Fruit fly (Drosophila melanogaster) whole organism, embryonic: Measurements from ENCODE around the gene CG10019.

Experiments used
- Ada2b ChIP-seq: fragments of 200-800 bp; sonication (Bioruptor generic); IDR thresholded peaks from 2 replicates; pipeline ENCODE4 v1.3.6; 2022; ENCODE audit warnings: missing biosample characterization, missing genetic modification characterization
- Asciz ChIP-seq: fragments of 200-800 bp; sonication (Bioruptor generic); optimal IDR thresholded peaks from 2 replicates; lab custom pipeline; 2017; ENCODE audit warnings: missing biosample characterization, mild to moderate bottlenecking, missing genetic modification characterization, missing genetic modification reagents
- Blimp-1 ChIP-seq: fragments of 200-800 bp; sonication (Bioruptor generic); optimal IDR thresholded peaks from 3 replicates; lab custom pipeline; 2018; ENCODE audit warnings: missing biosample characterization, missing genetic modification characterization, mild to moderate bottlenecking, moderate library complexity, missing genetic modification reagents
- CG10543 ChIP-seq: fragments of 200-800 bp; sonication (Bioruptor generic); optimal IDR thresholded peaks from 3 replicates; lab custom pipeline; 2017; ENCODE audit warnings: missing biosample characterization, mild to moderate bottlenecking, missing genetic modification characterization, moderate library complexity
- CG10565 ChIP-seq: fragments of 200-800 bp; sonication (Bioruptor generic); optimal IDR thresholded peaks from 3 replicates; lab custom pipeline; 2016; ENCODE audit warnings: missing biosample characterization, mild to moderate bottlenecking, missing genetic modification characterization
- CG12104 ChIP-seq: fragments of 200-800 bp; sonication (Bioruptor generic); optimal IDR thresholded peaks from 3 replicates; lab custom pipeline; 2016; ENCODE audit warnings: missing biosample characterization, missing genetic modification characterization
- CG1233 ChIP-seq: fragments of 200-800 bp; sonication (Bioruptor generic); optimal IDR thresholded peaks from 4 replicates; lab custom pipeline; 2018; ENCODE audit warnings: missing biosample characterization, mild to moderate bottlenecking, missing genetic modification characterization
- CG14014 ChIP-seq: fragments of 200-800 bp; sonication (Bioruptor generic); IDR thresholded peaks from 2 replicates; pipeline ENCODE4 v1.3.6; 2022; ENCODE audit warnings: missing biosample characterization, missing genetic modification characterization
- CG14441 ChIP-seq: fragments of 200-800 bp; sonication (Bioruptor generic); IDR thresholded peaks from 2 replicates; pipeline ENCODE4 v1.3.6; 2022; ENCODE audit warnings: missing biosample characterization, missing genetic modification characterization
- CG15514 ChIP-seq: fragments of 200-800 bp; sonication (Bioruptor generic); optimal IDR thresholded peaks from 3 replicates; lab custom pipeline; 2017; ENCODE audit warnings: missing biosample characterization, missing genetic modification characterization, mild to moderate bottlenecking, moderate library complexity, missing genetic modification reagents
- CG1603 ChIP-seq: fragments of 200-800 bp; sonication (Bioruptor generic); optimal IDR thresholded peaks from 2 replicates; lab custom pipeline; 2019; ENCODE audit warnings: missing biosample characterization, mild to moderate bottlenecking, missing genetic modification characterization, moderate library complexity
- CG17912 ChIP-seq: fragments of 200-800 bp; sonication (Bioruptor generic); optimal IDR thresholded peaks from 2 replicates; lab custom pipeline; 2018; ENCODE audit warnings: missing biosample characterization, mild to moderate bottlenecking, missing genetic modification characterization
- CG1832 ChIP-seq: fragments of 200-800 bp; sonication (Bioruptor generic); optimal IDR thresholded peaks from 2 replicates; lab custom pipeline; 2017; ENCODE audit warnings: missing biosample characterization, mild to moderate bottlenecking, missing genetic modification characterization, inconsistent platforms
- CG18599 ChIP-seq: fragments of 200-800 bp; sonication (Bioruptor generic); optimal IDR thresholded peaks from 3 replicates; lab custom pipeline; 2017; ENCODE audit warnings: missing biosample characterization, missing genetic modification characterization, mild to moderate bottlenecking, moderate library complexity, missing genetic modification reagents
- CG31365 ChIP-seq: fragments of 200-800 bp; sonication (Bioruptor generic); optimal IDR thresholded peaks from 2 replicates; lab custom pipeline; 2018; ENCODE audit warnings: missing biosample characterization, mild to moderate bottlenecking, missing genetic modification characterization
- CG3407 ChIP-seq: fragments of 200-800 bp; sonication (Bioruptor generic); optimal IDR thresholded peaks from 2 replicates; lab custom pipeline; 2018; ENCODE audit warnings: missing biosample characterization, mild to moderate bottlenecking, missing genetic modification characterization
- CG34422 ChIP-seq: fragments of 200-800 bp; sonication (Bioruptor generic); IDR thresholded peaks from 3 replicates; pipeline ENCODE4 v1.3.6; 2022; ENCODE audit warnings: missing biosample characterization, missing genetic modification characterization
- CG4424 ChIP-seq: fragments of 200-800 bp; sonication (Bioruptor generic); optimal IDR thresholded peaks from 3 replicates; lab custom pipeline; 2016; ENCODE audit warnings: missing biosample characterization, missing genetic modification characterization
- CG4730 ChIP-seq: fragments of 200-800 bp; sonication (Bioruptor generic); IDR thresholded peaks from 2 replicates; pipeline ENCODE4 v1.3.6; 2022; ENCODE audit warnings: missing biosample characterization, missing genetic modification characterization
- CG6683 ChIP-seq: fragments of 200-800 bp; sonication (Bioruptor generic); optimal IDR thresholded peaks from 2 replicates; lab custom pipeline; 2017; ENCODE audit warnings: missing biosample characterization, mild to moderate bottlenecking, missing genetic modification characterization, missing genetic modification reagents
- CG7963 ChIP-seq: fragments of 200-800 bp; sonication (Bioruptor generic); IDR thresholded peaks from 3 replicates; pipeline ENCODE4 v1.3.6; 2022; ENCODE audit warnings: missing biosample characterization, missing genetic modification characterization; ENCODE audit not compliant: partially characterized antibody
- CG9876 ChIP-seq: fragments of 200-800 bp; sonication (Bioruptor generic); optimal IDR thresholded peaks from 2 replicates; lab custom pipeline; 2016; ENCODE audit warnings: missing biosample characterization, missing genetic modification characterization
- Dll ChIP-seq: fragments of 200-800 bp; sonication (Bioruptor generic); IDR thresholded peaks from 4 replicates; pipeline ENCODE4 v1.3.6; 2022; ENCODE audit warnings: missing biosample characterization, missing genetic modification characterization; ENCODE audit not compliant: partially characterized antibody
- Hr3 ChIP-seq: fragments of 200-800 bp; sonication (Bioruptor generic); optimal IDR thresholded peaks from 3 replicates; lab custom pipeline; 2016; ENCODE audit warnings: missing biosample characterization, missing genetic modification characterization
- NFAT ChIP-seq: fragments of 200-800 bp; sonication (Bioruptor generic); IDR thresholded peaks from 2 replicates; pipeline ENCODE4 v1.3.6; 2022; ENCODE audit warnings: missing biosample characterization, missing genetic modification characterization
- Ptx1 ChIP-seq: fragments of 200-800 bp; sonication (Bioruptor generic); IDR thresholded peaks from 2 replicates; pipeline ENCODE4 v1.3.6; 2022; ENCODE audit warnings: missing biosample characterization, missing genetic modification characterization
- Side ChIP-seq: fragments of 200-800 bp; sonication (Bioruptor generic); optimal IDR thresholded peaks from 2 replicates; lab custom pipeline; 2016; ENCODE audit warnings: missing biosample characterization, missing genetic modification characterization
- Taf1 ChIP-seq: fragments of 200-800 bp; sonication (Bioruptor generic); IDR thresholded peaks from 2 replicates; pipeline ENCODE4 v1.3.6; 2022; ENCODE audit warnings: missing biosample characterization, missing genetic modification characterization
- YL-1 ChIP-seq: fragments of 200-800 bp; sonication (Bioruptor generic); optimal IDR thresholded peaks from 3 replicates; lab custom pipeline; 2017; ENCODE audit warnings: missing biosample characterization, mild to moderate bottlenecking, missing genetic modification characterization
- ash1 ChIP-seq: fragments of 200-800 bp; sonication (Bioruptor generic); optimal IDR thresholded peaks from 2 replicates; lab custom pipeline; 2018; ENCODE audit warnings: missing biosample characterization, mild to moderate bottlenecking, missing genetic modification characterization
- br ChIP-seq: fragments of >200 bp; optimal IDR thresholded peaks from 2 replicates; lab custom pipeline; 2017
- crol ChIP-seq: fragments of 200-800 bp; sonication (Bioruptor generic); IDR thresholded peaks from 2 replicates; pipeline ENCODE4 v1.3.6; 2022; ENCODE audit warnings: missing biosample characterization, missing genetic modification characterization
- dan ChIP-seq: fragments of 200-800 bp; sonication (Bioruptor generic); IDR thresholded peaks from 2 replicates; pipeline ENCODE4 v1.3.6; 2022; ENCODE audit warnings: missing biosample characterization, missing genetic modification characterization
- esg ChIP-seq: fragments of 200-800 bp; sonication (Bioruptor generic); conservative IDR thresholded peaks from 2 replicates; pipeline ENCODE4 v1.3.6; 2022; ENCODE audit warnings: missing biosample characterization, missing genetic modification characterization
- eve ChIP-seq, 2 experiments: fragments of >200 bp; optimal IDR thresholded peaks; 2 replicates each; lab custom pipeline; 2017; ENCODE audit warnings: missing biosample characterization in 2 of 2, missing genetic modification characterization in 2 of 2
- exex ChIP-seq: fragments of 200-800 bp; sonication (Bioruptor generic); optimal IDR thresholded peaks from 4 replicates; lab custom pipeline; 2018; ENCODE audit warnings: missing biosample characterization, mild to moderate bottlenecking, missing genetic modification characterization, moderate library complexity
- fru ChIP-seq: fragments of >200 bp; optimal IDR thresholded peaks from 2 replicates; lab custom pipeline; 2017
- gsb ChIP-seq: fragments of 200-800 bp; sonication (Bioruptor generic); IDR thresholded peaks from 2 replicates; pipeline ENCODE4 v1.3.6; 2022; ENCODE audit warnings: missing biosample characterization, missing genetic modification characterization
- hbn ChIP-seq: fragments of 200-800 bp; sonication (Bioruptor generic); IDR thresholded peaks from 2 replicates; pipeline ENCODE4 v1.3.6; 2022; ENCODE audit warnings: missing biosample characterization, missing genetic modification characterization; ENCODE audit not compliant: partially characterized antibody
- ind ChIP-seq: fragments of 200-800 bp; sonication (Bioruptor generic); optimal IDR thresholded peaks from 3 replicates; lab custom pipeline; 2016; ENCODE audit warnings: missing biosample characterization, missing genetic modification characterization
- jumu ChIP-seq: fragments of 200-800 bp; sonication (Bioruptor generic); optimal IDR thresholded peaks from 3 replicates; lab custom pipeline; 2016; ENCODE audit warnings: missing biosample characterization, missing genetic modification characterization
- maf-S ChIP-seq: fragments of 200-800 bp; sonication (Bioruptor generic); optimal IDR thresholded peaks from 2 replicates; lab custom pipeline; 2016; ENCODE audit warnings: missing biosample characterization, missing genetic modification characterization
- mirr ChIP-seq: fragments of 200-800 bp; sonication (Bioruptor generic); optimal IDR thresholded peaks from 3 replicates; lab custom pipeline; 2018; ENCODE audit warnings: missing biosample characterization, mild to moderate bottlenecking, missing genetic modification characterization
- mld ChIP-seq: fragments of 200-800 bp; sonication (Bioruptor generic); IDR thresholded peaks from 3 replicates; pipeline ENCODE4 v1.3.6; 2022; ENCODE audit warnings: missing biosample characterization, missing genetic modification characterization; ENCODE audit not compliant: partially characterized antibody
- psq ChIP-seq: fragments of 200-800 bp; sonication (Bioruptor generic); optimal IDR thresholded peaks from 2 replicates; lab custom pipeline; 2017; ENCODE audit warnings: missing biosample characterization, missing genetic modification characterization
- run ChIP-seq: fragments of 200-800 bp; sonication (Bioruptor generic); optimal IDR thresholded peaks from 3 replicates; lab custom pipeline; 2018; ENCODE audit warnings: missing biosample characterization, mild to moderate bottlenecking, missing genetic modification characterization
- sc ChIP-seq, 3 experiments: fragments of >200 bp in 2 of 3; fragments of 200-800 bp in 1 of 3; sonication (Bioruptor generic) in 1 of 3; optimal IDR thresholded peaks; 2 replicates in 2 of 3; 3 replicates in 1 of 3; lab custom pipeline; 2017; ENCODE audit warnings: mild to moderate bottlenecking in 1 of 3, missing biosample characterization in 1 of 3, missing genetic modification characterization in 1 of 3, missing genetic modification reagents in 1 of 3
- so ChIP-seq: fragments of 200-800 bp; sonication (Bioruptor generic); IDR thresholded peaks from 3 replicates; pipeline ENCODE4 v1.3.6; 2022; ENCODE audit warnings: missing biosample characterization, missing genetic modification characterization
- tgo ChIP-seq: fragments of 200-800 bp; sonication (Bioruptor generic); IDR thresholded peaks from 3 replicates; pipeline ENCODE4 v1.3.6; 2022; ENCODE audit warnings: missing biosample characterization, missing genetic modification characterization
- ttk ChIP-seq: fragments of 200-800 bp; sonication (Bioruptor generic); IDR thresholded peaks from 2 replicates; pipeline ENCODE4 v2.1.2; 2022; ENCODE audit warnings: missing biosample characterization, missing genetic modification characterization
- unpg ChIP-seq: fragments of 200-800 bp; sonication (Bioruptor generic); optimal IDR thresholded peaks from 3 replicates; lab custom pipeline; 2018; ENCODE audit warnings: missing biosample characterization, mild to moderate bottlenecking, missing genetic modification characterization, moderate library complexity

CG10019 gene

DNA sequence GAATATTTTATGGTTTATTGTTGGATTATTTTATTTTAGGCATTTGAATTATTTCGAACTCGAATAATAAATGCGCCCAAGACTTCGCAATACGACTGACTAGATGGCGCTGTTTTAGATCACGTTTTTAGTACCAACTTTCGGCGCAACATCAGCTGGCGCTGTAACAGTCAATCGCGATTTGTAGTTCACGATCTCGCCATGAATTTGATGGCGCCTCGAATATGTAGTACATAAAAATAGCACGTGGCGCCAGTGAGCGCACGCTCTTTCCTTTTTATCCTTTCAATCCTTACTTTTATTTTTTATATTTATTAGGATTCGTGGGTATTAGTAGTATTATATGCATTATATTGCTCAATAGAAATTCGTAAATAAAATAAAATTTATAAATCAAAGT is 56.0 kb downstream of the CG10019 start (continued):
- TF ChIP-seq CG15514 (GFP tag; lab: Kevin White, UChicago) (peak; percentile 0), CG1233 (GFP tag; lab: Kevin White, UChicago) (peak; percentile 68), CG7963 (no peak), CG10565 (GFP tag; lab: Kevin White, UChicago) (no peak), CG4730 (GFP tag; lab: Robert Waterston, UW) (peak; percentile 82), exex (tag; lab: Kevin White, UChicago) (no peak), CG14014 (GFP tag; lab: Robert Waterston, UW) (peak; percentile 82), mld (no peak), CG12104 (GFP tag; lab: Kevin White, UChicago) (peak; percentile 15), ttk (GFP tag; lab: Robert Waterston, UW) (peak; percentile 71; the same call in 1 of the 2 replicates), CG17912 (peak; percentile 89), CG9876 (GFP tag; lab: Kevin White, UChicago) (peak; percentile 79), fru (lab: Kevin White, UChicago) (no peak), Blimp-1 (GFP tag; lab: Kevin White, UChicago) (peak; percentile 33), Ptx1 (GFP tag; lab: Robert Waterston, UW) (peak; percentile 91), CG18599 (GFP tag; lab: Kevin White, UChicago) (peak; percentile 29), CG6683 (GFP tag; lab: Kevin White, UChicago) (no peak), so (peak; percentile 26; the same call in 1 of the 3 replicates), mirr (peak; percentile 31), CG34422 (GFP tag; lab: Robert Waterston, UW) (peak; percentile 83), jumu (GFP tag; lab: Kevin White, UChicago) (peak; percentile 57), CG4424 (peak; percentile 65), ash1 (GFP tag; lab: Kevin White, UChicago) (no peak), Dll (GFP tag; lab: Robert Waterston, UW) (no peak), sc (optimal IDR thresholded peaks at IDR 0.05; lab: Kevin White, UChicago) (no peak), sc (GFP tag; optimal IDR thresholded peaks at IDR 0.05; lab: Kevin White, UChicago) (peak; percentile 68), esg (no peak; the same call in 1 of the 2 replicates), dan (GFP tag; lab: Robert Waterston, UW) (no peak), maf-S (GFP tag; lab: Kevin White, UChicago) (peak; percentile 70), unpg (GFP tag; lab: Kevin White, UChicago) (peak; percentile 52), CG14441 (GFP tag; lab: Robert Waterston, UW) (peak; percentile 78), Hr3 (GFP tag; lab: Kevin White, UChicago) (peak; percentile 80), NFAT (GFP tag; lab: Robert Waterston, UW) (peak; percentile 93), eve (GFP tag; optimal IDR thresholded peaks at IDR 0.05; lab: Kevin White, UChicago) (no peak), Side (GFP tag; lab: Kevin White, UChicago) (peak; percentile 32), Asciz (GFP tag; lab: Kevin White, UChicago) (no peak), CG10543 (GFP tag; lab: Kevin White, UChicago) (peak; percentile 13), YL-1 (GFP tag; lab: Kevin White, UChicago) (no peak), gsb (0 out of 2 replicates have a peak, but pooled peaks have one; percentile 48), Ada2b (GFP tag; lab: Robert Waterston, UW) (peak; percentile 68), CG1832 (GFP tag; lab: Kevin White, UChicago) (no peak), tgo (GFP tag; lab: Robert Waterston, UW) (peak; percentile 80), run (no peak), Taf1 (GFP tag; lab: Robert Waterston, UW) (peak; percentile 57), CG3407 (GFP tag; lab: Kevin White, UChicago) (peak; percentile 61), CG1603 (tag; lab: Kevin White, UChicago) (peak; percentile 88), br (lab: Kevin White, UChicago) (no peak), crol (GFP tag; lab: Robert Waterston, UW) (no peak), psq (peak; percentile 25), CG31365 (tag; lab: Kevin White, UChicago) (no peak), ind (peak; percentile 55), hbn (GFP tag; lab: Robert Waterston, UW) (no peak)
